Worm (Caenorhabditis elegans) whole organism, early embryonic: ENCODE data around the gene gstk-2.

Experiments
- B0310.2 ChIP-seq: sonication (generic microtip); optimal IDR thresholded peaks from 2 replicates; lab custom pipeline; 2016; ENCODE audit warnings: mild to moderate bottlenecking, missing genetic modification characterization, missing compliant biosample characterization
- F13C5.2 ChIP-seq: sonication (generic microtip); optimal IDR thresholded peaks from 2 replicates; lab custom pipeline; 2017; ENCODE audit warnings: mild to moderate bottlenecking, missing genetic modification characterization, inconsistent platforms, missing compliant biosample characterization
- aly-1 ChIP-seq: sonication (generic microtip); optimal IDR thresholded peaks from 2 replicates; lab custom pipeline; 2016; ENCODE audit warnings: missing genetic modification characterization, missing compliant biosample characterization
- ama-1 ChIP-seq: fragments of 150-350 bp; optimal IDR thresholded peaks from 2 replicates; lab custom pipeline; 2014
- ceh-13 ChIP-seq: fragments of 200-800 bp; sonication (Bioruptor generic); optimal IDR thresholded peaks from 2 replicates; lab custom pipeline; 2018; ENCODE audit warnings: mild to moderate bottlenecking, missing genetic modification characterization, missing compliant biosample characterization
- ceh-36 ChIP-seq: sonication (generic microtip); optimal IDR thresholded peaks from 2 replicates; lab custom pipeline; 2016; ENCODE audit warnings: missing genetic modification characterization, inconsistent platforms, missing compliant biosample characterization
- ets-7 ChIP-seq: sonication (generic microtip); optimal IDR thresholded peaks from 2 replicates; lab custom pipeline; 2016; ENCODE audit warnings: missing genotype, missing genetic modification characterization, missing compliant biosample characterization
- flt-1 ChIP-seq: fragments of 200-800 bp; sonication (Bioruptor generic); IDR thresholded peaks from 2 replicates; pipeline ENCODE4 v1.3.6; 2022; ENCODE audit warnings: missing genetic modification characterization, missing compliant biosample characterization
- hmg-4 ChIP-seq: fragments of 200-800 bp; sonication (Bioruptor generic); optimal IDR thresholded peaks from 2 replicates; lab custom pipeline; 2018; ENCODE audit warnings: mild to moderate bottlenecking, missing genetic modification characterization, missing compliant biosample characterization
- hnd-1 ChIP-seq: sonication (generic microtip); optimal IDR thresholded peaks from 2 replicates; lab custom pipeline; 2016; ENCODE audit warnings: missing genetic modification characterization, missing compliant biosample characterization
- pes-1 ChIP-seq: fragments of 200-800 bp; sonication (Bioruptor generic); IDR thresholded peaks from 2 replicates; pipeline ENCODE4 v1.3.6; 2022; ENCODE audit warnings: missing genetic modification reagents, missing genetic modification characterization, missing compliant biosample characterization
- scrt-1 ChIP-seq: fragments of 200-800 bp; sonication (Bioruptor generic); IDR thresholded peaks from 2 replicates; pipeline ENCODE4 v1.3.6; 2022; ENCODE audit warnings: missing genetic modification characterization, missing compliant biosample characterization
- sea-1 ChIP-seq: fragments of 200-800 bp; sonication (Bioruptor generic); conservative IDR thresholded peaks from 2 replicates; pipeline ENCODE4 v1.3.6; 2022; ENCODE audit warnings: missing genetic modification characterization, missing compliant biosample characterization
- tbx-11 ChIP-seq: fragments of 200-800 bp; sonication (Bioruptor generic); IDR thresholded peaks from 2 replicates; pipeline ENCODE4 v1.3.6; 2022; ENCODE audit warnings: missing genetic modification characterization, missing compliant biosample characterization
- tbx-37 ChIP-seq: fragments of 200-800 bp; sonication (Bioruptor generic); conservative IDR thresholded peaks from 2 replicates; pipeline ENCODE4 v1.3.6; 2022; ENCODE audit warnings: missing genetic modification reagents, missing genetic modification characterization, missing compliant biosample characterization
- tra-4 ChIP-seq: sonication (generic microtip); optimal IDR thresholded peaks from 2 replicates; lab custom pipeline; 2017; ENCODE audit warnings: missing genetic modification characterization, missing compliant biosample characterization

The gstk-2 gene

ce11 chrIV:7195734-7196133 lies 46.3 kb downstream of the gstk-2 start, which contains the start of gene best-16:
TSS of gene best-16 (minus strand) at chrIV:7195834.
- TF ChIP-seq hmg-4 (no peak), ama-1 (lab: Kevin White, UChicago) (no peak), flt-1 (GFP tag; lab: Robert Waterston, UW) (no peak), tra-4 (no peak), pes-1 (GFP tag; lab: Robert Waterston, UW) (no peak), ceh-13 (GFP tag; lab: Kevin White, UChicago) (no peak), F13C5.2 (tag; lab: Kevin White, UChicago) (no peak), tbx-11 (GFP tag; lab: Robert Waterston, UW) (no peak), tbx-37 (GFP tag; lab: Robert Waterston, UW) (no peak), hnd-1 (tag; lab: Kevin White, UChicago) (no peak), ets-7 (no peak), aly-1 (no peak), ceh-36 (tag; lab: Kevin White, UChicago) (no peak), B0310.2 (tag; lab: Kevin White, UChicago) (no peak), sea-1 (GFP tag; lab: Robert Waterston, UW) (no peak)

ce11 chrIV:7191745-7192144 lies 50.3 kb downstream of the gstk-2 start, which contains the start of gene R13A1.5:
TSS of gene R13A1.5 (minus strand) at chrIV:7191845.
- TF ChIP-seq ama-1 (lab: Kevin White, UChicago), result no peak
- no peak for TF ChIP-seq aly-1
- TF ChIP-seq scrt-1, result no peak
